Worm (Caenorhabditis elegans) whole organism, midembryonic: Measurements from ENCODE around the gene C01G6.2.

Experiments
- T22C8.4 ChIP-seq: fragments of 200-800 bp; sonication (Bioruptor generic); IDR thresholded peaks from 2 replicates; pipeline ENCODE4 v1.3.6; 2022; ENCODE audit warnings: missing genetic modification characterization, missing compliant biosample characterization
- cog-1 ChIP-seq: sonication (generic microtip); optimal IDR thresholded peaks from 2 replicates; lab custom pipeline; 2016; ENCODE audit warnings: missing genetic modification characterization, missing compliant biosample characterization
- flt-1 ChIP-seq: fragments of 200-800 bp; sonication (Bioruptor generic); IDR thresholded peaks from 2 replicates; pipeline ENCODE4 v1.3.6; 2022; ENCODE audit warnings: missing genetic modification characterization, missing compliant biosample characterization
- klf-2 ChIP-seq: fragments of 200-800 bp; sonication (Bioruptor generic); conservative IDR thresholded peaks from 2 replicates; pipeline ENCODE4 v1.3.6; 2022; ENCODE audit warnings: missing genetic modification reagents, missing genetic modification characterization, missing compliant biosample characterization
- med-1 ChIP-seq: sonication (generic microtip); optimal IDR thresholded peaks from 2 replicates; lab custom pipeline; 2017; ENCODE audit warnings: missing genetic modification characterization, mild to moderate bottlenecking, missing compliant biosample characterization, antibody characterized with exemption, missing genetic modification reagents; ENCODE audit not compliant: insufficient read depth
- ref-1 ChIP-seq: fragments of 200-800 bp; sonication (Bioruptor generic); conservative IDR thresholded peaks from 2 replicates; pipeline ENCODE4 v1.3.6; 2022; ENCODE audit warnings: missing genetic modification reagents, missing genetic modification characterization, missing compliant biosample characterization
- tab-1 ChIP-seq: fragments of 200-800 bp; sonication (Bioruptor generic); IDR thresholded peaks from 2 replicates; pipeline ENCODE4 v1.3.6; 2022; ENCODE audit warnings: missing genetic modification characterization, missing compliant biosample characterization
- ztf-23 ChIP-seq: fragments of 200-800 bp; sonication (Bioruptor generic); IDR thresholded peaks from 2 replicates; pipeline ENCODE4 v1.3.6; 2022; ENCODE audit warnings: missing genetic modification reagents, missing genetic modification characterization, missing compliant biosample characterization
- ztf-29 ChIP-seq: fragments of 200-800 bp; sonication (Bioruptor generic); IDR thresholded peaks from 2 replicates; pipeline ENCODE4 v1.3.6; 2022; ENCODE audit warnings: missing genetic modification reagents, missing genetic modification characterization, missing compliant biosample characterization

C01G6.2 gene

DNA sequence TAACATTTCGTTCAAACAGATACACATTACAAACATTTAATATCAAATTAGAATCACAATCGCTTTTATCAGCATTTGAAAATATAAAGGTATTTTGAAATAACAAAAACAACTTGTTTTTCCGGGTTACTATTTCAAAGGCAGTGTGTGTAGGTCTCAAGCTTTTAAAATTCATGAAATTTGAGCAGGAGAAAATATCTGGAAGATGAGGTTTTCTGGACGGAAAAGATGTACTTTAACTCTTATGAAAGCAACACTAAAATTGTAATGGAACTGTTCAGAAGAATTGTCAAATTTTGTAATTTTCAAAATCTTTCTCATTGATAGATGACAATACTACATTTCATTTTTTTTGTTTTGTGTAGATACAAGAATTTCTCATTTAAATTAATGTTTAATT lies 8.3 kb upstream of the C01G6.2 start:
- no peak for TF ChIP-seq ztf-29 (GFP tag; lab: Robert Waterston, UW)
- 0 out of 2 replicates have a peak, but pooled peaks have one; percentile 42 for TF ChIP-seq ztf-23 (GFP tag; lab: Robert Waterston, UW)

- TF ChIP-seq ztf-29 (GFP tag; lab: Robert Waterston, UW) (no peak), T22C8.4 (GFP tag; lab: Robert Waterston, UW) (no peak), tab-1 (no peak), med-1 (GFP tag; lab: Kevin White, UChicago) (no peak), ref-1 (GFP tag; lab: Robert Waterston, UW) (no peak), klf-2 (GFP tag; lab: Robert Waterston, UW) (no peak), cog-1 (tag; lab: Kevin White, UChicago) (no peak), flt-1 (GFP tag; lab: Robert Waterston, UW) (no peak), ztf-23 (GFP tag; lab: Robert Waterston, UW) (no peak)
These were observed 6.8 kb upstream of the C01G6.2 start for ce11 chrII:9260026-9260425.

DNA sequence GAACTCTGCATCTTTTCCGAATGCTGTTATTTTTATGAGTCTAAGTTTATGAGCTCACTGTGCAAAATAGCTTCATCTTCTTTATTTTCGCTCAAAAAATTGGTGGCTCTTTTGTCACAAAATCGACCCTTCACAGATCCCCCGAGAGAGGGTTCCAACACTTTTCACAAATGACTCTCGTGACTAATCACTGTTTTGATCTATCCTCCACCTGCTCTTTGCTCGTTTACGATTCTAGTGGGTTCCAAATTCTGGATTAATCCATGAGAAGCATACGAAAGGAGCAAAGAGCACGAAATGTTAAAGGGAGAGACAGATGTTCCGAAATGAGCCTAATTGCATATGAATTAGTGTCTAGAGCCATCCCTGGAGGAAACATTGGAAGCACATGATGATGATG lies 5.5 kb upstream of the C01G6.2 start:
- TF ChIP-seq cog-1 (tag; lab: Kevin White, UChicago) (no peak), med-1 (GFP tag; lab: Kevin White, UChicago) (no peak), flt-1 (GFP tag; lab: Robert Waterston, UW) (no peak), tab-1 (no peak), T22C8.4 (GFP tag; lab: Robert Waterston, UW) (no peak), ztf-23 (GFP tag; lab: Robert Waterston, UW) (no peak), ztf-29 (GFP tag; lab: Robert Waterston, UW) (no peak), klf-2 (GFP tag; lab: Robert Waterston, UW) (no peak), ref-1 (GFP tag; lab: Robert Waterston, UW) (no peak)

ce11 chrII:9261931-9262562 lies 4.8 kb upstream of the C01G6.2 start, which contains the start of gene aqp-2:
TSS of gene aqp-2 (minus strand) at chrII:9261981.
- TF ChIP-seq flt-1 (GFP tag; lab: Robert Waterston, UW) (no peak), cog-1 (tag; lab: Kevin White, UChicago) (no peak), T22C8.4 (GFP tag; lab: Robert Waterston, UW) (no peak), ztf-23 (GFP tag; lab: Robert Waterston, UW) (no peak), ref-1 (GFP tag; lab: Robert Waterston, UW) (no peak), med-1 (GFP tag; lab: Kevin White, UChicago) (no peak), tab-1 (no peak), klf-2 (GFP tag; lab: Robert Waterston, UW) (no peak), ztf-29 (GFP tag; lab: Robert Waterston, UW) (no peak)

DNA sequence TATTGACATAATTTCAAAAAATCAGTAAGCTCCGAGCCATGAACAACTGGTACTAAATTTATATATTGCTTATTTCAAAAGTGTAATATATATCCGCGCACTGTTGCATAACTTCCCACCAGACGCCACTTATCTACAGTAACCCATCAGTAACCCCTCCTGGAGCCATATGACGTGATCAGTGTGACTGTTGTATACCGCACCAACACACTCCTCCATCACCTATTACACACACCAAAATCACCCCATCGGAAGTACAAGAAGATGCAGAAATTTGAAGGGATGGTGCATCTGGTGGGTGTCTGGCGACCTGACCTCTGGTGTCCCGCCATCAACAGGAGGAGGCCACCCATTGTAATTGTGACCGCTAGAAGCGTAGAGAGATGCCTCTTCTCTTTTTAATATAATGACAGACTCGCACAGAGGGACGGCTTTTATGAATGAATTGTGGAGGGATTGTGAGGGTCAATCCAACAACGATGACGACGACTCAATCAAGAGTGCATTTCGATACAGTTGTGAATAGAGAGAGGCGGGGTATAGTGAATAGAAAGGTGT lies 3.9 kb upstream of the C01G6.2 start:
- TF ChIP-seq ref-1 (GFP tag; lab: Robert Waterston, UW) (no peak), ztf-29 (GFP tag; lab: Robert Waterston, UW) (no peak), tab-1 (no peak), med-1 (GFP tag; lab: Kevin White, UChicago) (no peak), flt-1 (GFP tag; lab: Robert Waterston, UW) (no peak), klf-2 (GFP tag; lab: Robert Waterston, UW) (no peak), T22C8.4 (GFP tag; lab: Robert Waterston, UW) (no peak), ztf-23 (GFP tag; lab: Robert Waterston, UW) (no peak), cog-1 (tag; lab: Kevin White, UChicago) (no peak)

DNA sequence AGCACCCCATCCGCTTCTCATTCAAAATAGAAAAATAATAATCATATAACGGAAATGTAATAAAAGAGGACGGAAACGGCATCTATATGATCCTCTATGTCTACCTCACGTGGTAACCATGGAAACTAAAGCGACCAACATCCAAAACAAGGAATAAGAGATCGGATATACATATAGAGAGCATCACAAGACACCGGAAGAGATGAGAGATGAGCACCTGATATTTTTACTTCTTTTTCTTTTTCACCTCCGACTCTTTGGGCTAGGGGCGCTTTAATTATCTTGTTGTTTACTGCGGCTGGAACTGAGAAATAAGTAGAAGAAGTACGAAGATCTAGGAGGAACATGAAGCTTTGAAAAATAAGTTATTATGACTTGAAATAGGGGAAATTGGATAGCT lies 3.1 kb upstream of the C01G6.2 start:
- no peak for TF ChIP-seq T22C8.4 (GFP tag; lab: Robert Waterston, UW)
- no peak for TF ChIP-seq ztf-23 (GFP tag; lab: Robert Waterston, UW)
- no peak for TF ChIP-seq cog-1 (tag; lab: Kevin White, UChicago)
- TF ChIP-seq flt-1 (GFP tag; lab: Robert Waterston, UW), result no peak
- TF ChIP-seq tab-1, result no peak
- no peak for TF ChIP-seq med-1 (GFP tag; lab: Kevin White, UChicago)
- TF ChIP-seq ref-1 (GFP tag; lab: Robert Waterston, UW), result no peak
- no peak for TF ChIP-seq klf-2 (GFP tag; lab: Robert Waterston, UW)
- TF ChIP-seq ztf-29 (GFP tag; lab: Robert Waterston, UW), result no peak

- TF ChIP-seq flt-1 (GFP tag; lab: Robert Waterston, UW) (no peak), ref-1 (GFP tag; lab: Robert Waterston, UW) (no peak)
These were observed 2.1 kb upstream of the C01G6.2 start for ce11 chrII:9264689-9265278.

DNA sequence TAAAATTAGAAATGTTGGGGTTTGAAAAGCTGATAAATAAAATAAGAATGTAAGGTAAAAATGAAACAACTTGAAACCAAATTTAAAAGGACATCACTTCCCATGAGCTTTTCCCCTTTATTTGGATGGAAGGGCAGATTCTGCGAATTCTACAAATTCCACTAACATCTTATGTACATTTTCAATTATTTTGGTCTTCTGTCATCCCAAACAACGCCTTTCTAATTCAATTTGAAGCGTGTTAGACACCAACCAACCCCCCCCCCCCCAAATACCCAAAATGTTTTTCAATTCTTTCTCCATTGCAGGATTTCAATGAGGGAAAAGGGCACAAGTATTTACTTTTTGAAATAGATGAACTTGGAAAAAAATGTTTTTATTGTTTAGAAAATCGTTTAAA lies 1.1 kb upstream of the C01G6.2 start:
- TF ChIP-seq cog-1 (tag; lab: Kevin White, UChicago), result no peak
- no peak for TF ChIP-seq med-1 (GFP tag; lab: Kevin White, UChicago)

- no peak for TF ChIP-seq tab-1
- TF ChIP-seq flt-1 (GFP tag; lab: Robert Waterston, UW), result 0 out of 2 replicates have a peak, but pooled peaks have one; percentile 18
These were observed 603 bp upstream of the C01G6.2 start for ce11 chrII:9266252-9266651.

ce11 chrII:9268983-9269382 lies 2.1 kb downstream of the C01G6.2 start:
- TF ChIP-seq ztf-23 (GFP tag; lab: Robert Waterston, UW), result no peak
- TF ChIP-seq cog-1 (tag; lab: Kevin White, UChicago), result no peak
- TF ChIP-seq ztf-29 (GFP tag; lab: Robert Waterston, UW), result no peak
- no peak for TF ChIP-seq T22C8.4 (GFP tag; lab: Robert Waterston, UW)
- no peak for TF ChIP-seq tab-1
- TF ChIP-seq flt-1 (GFP tag; lab: Robert Waterston, UW), result no peak
- TF ChIP-seq med-1 (GFP tag; lab: Kevin White, UChicago), result no peak
- TF ChIP-seq klf-2 (GFP tag; lab: Robert Waterston, UW), result no peak
- TF ChIP-seq ref-1 (GFP tag; lab: Robert Waterston, UW), result no peak
